Fruit fly (Drosophila melanogaster) whole organism, embryonic: Measurements from ENCODE around the gene CG43925.

Source experiments
- BtbVII ChIP-seq: fragments of 200-800 bp; sonication (Bioruptor generic); optimal IDR thresholded peaks from 3 replicates; lab custom pipeline; 2017; ENCODE audit warnings: missing biosample characterization, mild to moderate bottlenecking, missing genetic modification characterization
- CG10366 ChIP-seq: fragments of 200-800 bp; sonication (Bioruptor generic); IDR thresholded peaks from 2 replicates; pipeline ENCODE4 v1.3.6; 2022; ENCODE audit warnings: missing biosample characterization, missing genetic modification characterization
- CG10979 ChIP-seq: fragments of 200-800 bp; sonication (Bioruptor generic); optimal IDR thresholded peaks from 2 replicates; lab custom pipeline; 2018; ENCODE audit warnings: missing biosample characterization, mild to moderate bottlenecking, missing genetic modification characterization, moderate library complexity
- CG11398 ChIP-seq: fragments of 200-800 bp; sonication (Bioruptor generic); optimal IDR thresholded peaks from 2 replicates; lab custom pipeline; 2016; ENCODE audit warnings: missing biosample characterization, missing genetic modification characterization
- CG12744 ChIP-seq: fragments of 200-800 bp; sonication (Bioruptor generic); optimal IDR thresholded peaks from 2 replicates; lab custom pipeline; 2016; ENCODE audit warnings: missing biosample characterization, missing genetic modification characterization
- CG14860 ChIP-seq: fragments of 200-800 bp; sonication (Bioruptor generic); IDR thresholded peaks from 3 replicates; pipeline ENCODE4 v1.3.6; 2022; ENCODE audit warnings: missing biosample characterization, missing genetic modification characterization; ENCODE audit not compliant: partially characterized antibody
- CG14965 ChIP-seq: fragments of 200-800 bp; sonication (Bioruptor generic); optimal IDR thresholded peaks from 2 replicates; lab custom pipeline; 2016; ENCODE audit warnings: missing biosample characterization, missing genetic modification characterization, borderline replicate concordance
- CG1529 ChIP-seq: fragments of 200-800 bp; sonication (Bioruptor generic); optimal IDR thresholded peaks from 3 replicates; lab custom pipeline; 2018; ENCODE audit warnings: missing biosample characterization, missing genetic modification characterization
- CG15514 ChIP-seq: fragments of 200-800 bp; sonication (Bioruptor generic); optimal IDR thresholded peaks from 3 replicates; lab custom pipeline; 2017; ENCODE audit warnings: missing biosample characterization, missing genetic modification characterization, mild to moderate bottlenecking, moderate library complexity, missing genetic modification reagents
- CG17612 ChIP-seq: fragments of 200-800 bp; sonication (Bioruptor generic); IDR thresholded peaks from 2 replicates; pipeline ENCODE4 v1.3.6; 2022; ENCODE audit warnings: missing biosample characterization, missing genetic modification characterization
- CG18262 ChIP-seq: fragments of 200-800 bp; optimal IDR thresholded peaks from 3 replicates; lab custom pipeline; 2019; ENCODE audit warnings: missing biosample characterization, mild to moderate bottlenecking, missing genetic modification characterization, moderate library complexity
- CG3281 ChIP-seq: fragments of 200-800 bp; sonication (Bioruptor generic); optimal IDR thresholded peaks from 3 replicates; lab custom pipeline; 2017; ENCODE audit warnings: missing biosample characterization, mild to moderate bottlenecking, missing genetic modification characterization
- CG3407 ChIP-seq: fragments of 200-800 bp; sonication (Bioruptor generic); optimal IDR thresholded peaks from 2 replicates; lab custom pipeline; 2018; ENCODE audit warnings: missing biosample characterization, mild to moderate bottlenecking, missing genetic modification characterization
- CG43689 ChIP-seq: fragments of 200-800 bp; sonication (Bioruptor generic); IDR thresholded peaks from 2 replicates; pipeline ENCODE4 v1.3.6; 2022; ENCODE audit warnings: missing biosample characterization, missing genetic modification characterization
- CG7271 ChIP-seq: fragments of 200-800 bp; sonication (Bioruptor generic); optimal IDR thresholded peaks from 2 replicates; lab custom pipeline; 2018; ENCODE audit warnings: missing biosample characterization, mild to moderate bottlenecking, missing genetic modification characterization, moderate library complexity
- CG8478 ChIP-seq: fragments of >200 bp; optimal IDR thresholded peaks from 2 replicates; lab custom pipeline; 2018
- CG8944 ChIP-seq: fragments of 200-800 bp; sonication (Bioruptor generic); optimal IDR thresholded peaks from 3 replicates; lab custom pipeline; 2016; ENCODE audit warnings: missing biosample characterization, missing genetic modification characterization
- CG9932 ChIP-seq: fragments of 200-800 bp; sonication (Bioruptor generic); IDR thresholded peaks from 2 replicates; pipeline ENCODE4 v1.3.6; 2022; ENCODE audit warnings: missing biosample characterization, missing genetic modification characterization
- Chrac-16 ChIP-seq: fragments of 200-800 bp; sonication (Bioruptor generic); optimal IDR thresholded peaks from 3 replicates; lab custom pipeline; 2016; ENCODE audit warnings: missing biosample characterization, missing genetic modification characterization
- D ChIP-seq, 2 experiments: fragments of 200-800 bp in 1 of 2; fragments of >200 bp in 1 of 2; sonication (Bioruptor generic) in 1 of 2; optimal IDR thresholded peaks; 2 replicates in 1 of 2; 3 replicates in 1 of 2; lab custom pipeline; 2017; ENCODE audit warnings: mild to moderate bottlenecking in 1 of 2, missing biosample characterization in 1 of 2, missing genetic modification characterization in 1 of 2, missing genetic modification reagents in 1 of 2
- Dip2 ChIP-seq: fragments of 200-800 bp; sonication (Bioruptor generic); IDR thresholded peaks from 2 replicates; pipeline ENCODE4 v1.3.6; 2022; ENCODE audit warnings: missing biosample characterization, missing genetic modification characterization
- Drgx ChIP-seq: fragments of 200-800 bp; sonication (Bioruptor generic); IDR thresholded peaks from 2 replicates; pipeline ENCODE4 v1.3.6; 2022; ENCODE audit warnings: missing biosample characterization, missing genetic modification characterization
- Ets65A ChIP-seq: fragments of 200-800 bp; sonication (Bioruptor generic); peaks from one replicate; lab custom pipeline; 2016; ENCODE audit warnings: missing biosample characterization, missing genetic modification characterization
- H15 ChIP-seq: fragments of 200-800 bp; sonication (Bioruptor generic); IDR thresholded peaks from 3 replicates; pipeline ENCODE4 v1.3.6; 2022; ENCODE audit warnings: missing biosample characterization, missing genetic modification characterization
- Hr78 ChIP-seq, 2 experiments: fragments of 200-800 bp in 1 of 2; fragments of >200 bp in 1 of 2; sonication (Bioruptor generic) in 1 of 2; optimal IDR thresholded peaks; 2 replicates each; lab custom pipeline; 2017 to 2019; ENCODE audit warnings: missing biosample characterization in 2 of 2, missing genetic modification characterization in 2 of 2, mild to moderate bottlenecking in 1 of 2, moderate library complexity in 1 of 2
- Kr ChIP-seq: fragments of 200-800 bp; sonication (Bioruptor generic); optimal IDR thresholded peaks from 2 replicates; lab custom pipeline; 2017; ENCODE audit warnings: missing biosample characterization, mild to moderate bottlenecking, missing genetic modification characterization
- Ptx1 ChIP-seq: fragments of 200-800 bp; sonication (Bioruptor generic); IDR thresholded peaks from 2 replicates; pipeline ENCODE4 v1.3.6; 2022; ENCODE audit warnings: missing biosample characterization, missing genetic modification characterization
- Scr ChIP-seq: fragments of 200-800 bp; sonication (Bioruptor generic); IDR thresholded peaks from 2 replicates; pipeline ENCODE4 v1.3.6; 2022; ENCODE audit warnings: missing biosample characterization, missing genetic modification characterization; ENCODE audit not compliant: partially characterized antibody
- btn ChIP-seq: fragments of 200-800 bp; sonication (Bioruptor generic); optimal IDR thresholded peaks from 2 replicates; lab custom pipeline; 2016; ENCODE audit warnings: missing biosample characterization, missing genetic modification characterization
- cad ChIP-seq: fragments of >200 bp; optimal IDR thresholded peaks from 2 replicates; lab custom pipeline; 2017; ENCODE audit warnings: missing biosample characterization, missing genetic modification characterization
- dan ChIP-seq: fragments of 200-800 bp; sonication (Bioruptor generic); IDR thresholded peaks from 2 replicates; pipeline ENCODE4 v1.3.6; 2022; ENCODE audit warnings: missing biosample characterization, missing genetic modification characterization
- dysf ChIP-seq: fragments of 200-800 bp; sonication (Bioruptor generic); IDR thresholded peaks from 3 replicates; pipeline ENCODE4 v1.3.6; 2022; ENCODE audit warnings: missing biosample characterization, missing genetic modification characterization
- exex ChIP-seq: fragments of 200-800 bp; sonication (Bioruptor generic); optimal IDR thresholded peaks from 4 replicates; lab custom pipeline; 2018; ENCODE audit warnings: missing biosample characterization, mild to moderate bottlenecking, missing genetic modification characterization, moderate library complexity
- h ChIP-seq: fragments of >200 bp; optimal IDR thresholded peaks from 2 replicates; lab custom pipeline; 2017
- kay ChIP-seq: fragments of 200-800 bp; sonication (Bioruptor generic); optimal IDR thresholded peaks from 2 replicates; lab custom pipeline; 2016; ENCODE audit warnings: missing biosample characterization, missing genetic modification characterization
- lbe ChIP-seq: fragments of 200-800 bp; sonication (Bioruptor generic); optimal IDR thresholded peaks from 2 replicates; lab custom pipeline; 2016; ENCODE audit warnings: missing biosample characterization, mild to moderate bottlenecking, missing genetic modification characterization
- mam ChIP-seq: fragments of 200-800 bp; sonication (Bioruptor generic); optimal IDR thresholded peaks from 3 replicates; lab custom pipeline; 2016; ENCODE audit warnings: missing biosample characterization, missing genetic modification characterization
- otp ChIP-seq: fragments of 200-800 bp; sonication (Bioruptor generic); IDR thresholded peaks from 3 replicates; pipeline ENCODE4, ENCODE4 v1.3.6; 2022; ENCODE audit warnings: missing biosample characterization, missing genetic modification characterization
- p53 ChIP-seq: fragments of 200-800 bp; sonication (Bioruptor generic); optimal IDR thresholded peaks from 2 replicates; lab custom pipeline; 2016; ENCODE audit warnings: missing biosample characterization, missing genetic modification characterization
- ro ChIP-seq: fragments of 200-800 bp; sonication (Bioruptor generic); IDR thresholded peaks from 2 replicates; pipeline ENCODE4 v1.3.6; 2022; ENCODE audit warnings: missing biosample characterization, missing genetic modification characterization
- scrt ChIP-seq: fragments of 200-800 bp; sonication (Bioruptor generic); optimal IDR thresholded peaks from 2 replicates; lab custom pipeline; 2018; ENCODE audit warnings: missing biosample characterization, mild to moderate bottlenecking, missing genetic modification characterization, moderate library complexity
- sima ChIP-seq: fragments of 200-800 bp; sonication (Bioruptor generic); optimal IDR thresholded peaks from 2 replicates; lab custom pipeline; 2016; ENCODE audit warnings: missing biosample characterization, missing genetic modification characterization
- slou ChIP-seq: fragments of 200-800 bp; sonication (Bioruptor generic); optimal IDR thresholded peaks from 3 replicates; lab custom pipeline; 2016; ENCODE audit warnings: missing biosample characterization, missing genetic modification characterization
- slp2 ChIP-seq: fragments of 200-800 bp; sonication (Bioruptor generic); optimal IDR thresholded peaks from 2 replicates; lab custom pipeline; 2016; ENCODE audit warnings: missing biosample characterization, missing genetic modification characterization
- so ChIP-seq: fragments of 200-800 bp; sonication (Bioruptor generic); IDR thresholded peaks from 3 replicates; pipeline ENCODE4 v1.3.6; 2022; ENCODE audit warnings: missing biosample characterization, missing genetic modification characterization
- stwl ChIP-seq: fragments of 200-800 bp; sonication (Bioruptor generic); optimal IDR thresholded peaks from 3 replicates; lab custom pipeline; 2018; ENCODE audit warnings: missing biosample characterization, mild to moderate bottlenecking, missing genetic modification characterization, moderate library complexity
- tll ChIP-seq, 2 experiments: fragments of 200-800 bp in 1 of 2; fragments of >200 bp in 1 of 2; sonication (Bioruptor generic) in 1 of 2; optimal IDR thresholded peaks; 2 replicates each; lab custom pipeline; 2017 to 2019; ENCODE audit warnings: missing biosample characterization in 2 of 2, missing genetic modification characterization in 2 of 2, mild to moderate bottlenecking in 1 of 2, moderate library complexity in 1 of 2
- twi ChIP-seq: fragments of 200-800 bp; optimal IDR thresholded peaks from 2 replicates; lab custom pipeline; 2019; ENCODE audit warnings: missing biosample characterization, mild to moderate bottlenecking, missing genetic modification characterization, moderate library complexity
- unc-4 ChIP-seq: fragments of 200-800 bp; sonication (Bioruptor generic); IDR thresholded peaks from 2 replicates; pipeline ENCODE4 v1.3.6; 2022; ENCODE audit warnings: missing biosample characterization, missing genetic modification characterization; ENCODE audit not compliant: partially characterized antibody
- zen ChIP-seq: fragments of 200-800 bp; sonication (Bioruptor generic); optimal IDR thresholded peaks from 3 replicates; lab custom pipeline; 2018; ENCODE audit warnings: missing biosample characterization, mild to moderate bottlenecking, missing genetic modification characterization, moderate library complexity

Gene CG43925

DNA sequence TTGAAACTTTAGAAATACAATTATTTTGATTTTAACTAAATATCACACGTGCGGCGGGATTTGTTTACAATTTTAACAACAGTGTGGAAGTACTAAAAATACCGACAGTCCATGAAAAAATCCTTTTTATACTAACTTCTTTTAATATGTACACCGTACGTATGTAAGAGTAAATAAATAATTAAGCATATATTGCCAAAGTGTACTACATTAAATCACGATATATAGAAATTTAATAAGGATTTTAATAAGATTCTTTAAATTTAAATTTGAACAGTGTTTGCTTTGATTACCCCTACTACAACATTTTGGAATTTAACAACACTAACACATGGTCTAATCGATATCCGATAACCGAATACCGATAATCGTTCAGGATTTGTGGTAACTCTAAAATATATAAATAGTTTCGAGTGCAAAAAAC, 46.0 kb downstream of the CG43925 start, which contains the start of the genes Ski6 and CG16812 (continued):
- peak; percentile 79 for TF ChIP-seq stwl (tag; lab: Kevin White, UChicago)
- TF ChIP-seq CG1529 = no peak
- TF ChIP-seq sima = no peak
- no peak for TF ChIP-seq mam (GFP tag; lab: Kevin White, UChicago)
- peak; percentile 39 for TF ChIP-seq slou
- no peak for TF ChIP-seq slp2 (GFP tag; lab: Kevin White, UChicago)
- TF ChIP-seq CG18262 (tag; lab: Kevin White, UChicago) = peak; percentile 76
- TF ChIP-seq CG14965 (GFP tag; lab: Kevin White, UChicago) = no peak
- no peak; the same call in 2 of the 3 replicates for TF ChIP-seq so (GFP tag; lab: Robert Waterston, UW)
- TF ChIP-seq CG12744 (GFP tag; lab: Kevin White, UChicago) = no peak
- peak; percentile 49 for TF ChIP-seq CG7271
- no peak for TF ChIP-seq CG14860 (GFP tag; lab: Robert Waterston, UW)
- TF ChIP-seq unc-4 (GFP tag; lab: Robert Waterston, UW) = peak; percentile 61
- no peak for TF ChIP-seq exex (tag; lab: Kevin White, UChicago)
- 0 out of 2 replicates have a peak, but pooled peaks have one; percentile 37 for TF ChIP-seq Scr (GFP tag; lab: Robert Waterston, UW)
- TF ChIP-seq CG11398 (GFP tag; lab: Kevin White, UChicago) = no peak
- no peak for TF ChIP-seq CG43689 (GFP tag; lab: Robert Waterston, UW)
- no peak for TF ChIP-seq h
- no peak for TF ChIP-seq scrt (GFP tag; lab: Kevin White, UChicago)
- no peak for TF ChIP-seq CG8944 (GFP tag; lab: Kevin White, UChicago)
- no peak for TF ChIP-seq BtbVII (GFP tag; lab: Kevin White, UChicago)
- no peak for TF ChIP-seq Dip2 (GFP tag; lab: Robert Waterston, UW)
- TF ChIP-seq btn (GFP tag; lab: Kevin White, UChicago) = no peak
- no peak for TF ChIP-seq CG17612 (GFP tag; lab: Robert Waterston, UW)

DNA sequence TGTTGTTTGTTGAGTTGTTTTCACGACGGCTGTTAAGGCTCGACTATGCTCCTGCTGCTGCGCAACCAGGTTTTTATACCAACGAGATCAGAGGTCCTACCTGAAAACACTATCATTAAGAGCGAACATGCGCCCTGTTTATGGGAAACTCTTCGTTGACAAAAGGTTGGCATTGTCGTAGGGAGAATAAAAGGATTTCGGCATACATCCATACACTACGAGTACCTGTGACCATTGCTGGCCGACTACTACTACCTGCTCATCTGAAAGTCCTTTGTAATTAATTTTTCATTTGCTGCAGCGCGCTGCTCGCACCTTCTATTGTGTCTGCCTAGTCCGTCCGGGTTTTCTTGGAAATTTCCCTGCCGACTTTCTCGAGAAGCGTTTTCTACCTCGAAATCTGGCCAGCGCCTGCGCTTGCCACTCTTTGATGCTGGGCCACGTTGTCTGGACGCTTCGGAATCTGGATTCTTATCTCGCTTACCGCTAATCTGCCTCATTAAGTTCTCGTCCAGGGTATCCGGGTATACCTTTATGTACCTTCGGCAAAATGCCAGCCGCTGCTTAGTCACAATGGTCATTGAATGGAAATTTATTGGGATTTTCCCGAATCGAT, 49.1 kb downstream of the CG43925 start, which contains the start of gene CG15480:
CG15480 (minus strand) TSS at position 51 of the 616 bp plus-strand sequence.
- TF ChIP-seq cad (GFP tag; lab: Kevin White, UChicago) (peak; percentile 78), CG10366 (GFP tag; lab: Robert Waterston, UW) (no peak), CG3281 (GFP tag; lab: Kevin White, UChicago) (no peak), Drgx (no peak), CG8478 (no peak), H15 (GFP tag; lab: Robert Waterston, UW) (no peak), p53 (no peak), CG10979 (tag; lab: Kevin White, UChicago) (no peak), CG9932 (GFP tag; lab: Robert Waterston, UW) (no peak), CG15514 (no peak), CG3407 (no peak), lbe (GFP tag; lab: Kevin White, UChicago) (no peak), kay (GFP tag; lab: Kevin White, UChicago) (no peak), dan (no peak), CG18262 (tag; lab: Kevin White, UChicago) (no peak), zen (tag; lab: Kevin White, UChicago) (peak; percentile 99), dysf (GFP tag; lab: Robert Waterston, UW) (no peak), otp (GFP tag; lab: Robert Waterston, UW) (no peak), Ets65A (GFP tag; lab: Kevin White, UChicago) (peak; percentile 48), Ptx1 (GFP tag; lab: Robert Waterston, UW) (no peak), Hr78 (GFP tag; optimal IDR thresholded peaks at IDR 0.05; lab: Kevin White, UChicago) (no peak), Chrac-16 (GFP tag; lab: Kevin White, UChicago) (no peak), ro (GFP tag; lab: Robert Waterston, UW) (no peak), D (optimal IDR thresholded peaks at IDR 0.05; lab: Kevin White, UChicago) (peak; percentile 99), D (GFP tag; optimal IDR thresholded peaks at IDR 0.05; lab: Kevin White, UChicago) (no peak), tll (GFP tag; optimal IDR thresholded peaks at IDR 0.05; lab: Kevin White, UChicago) (peak in 1 of 2 experiments; percentile 96), Kr (peak; percentile 90), twi (tag; lab: Kevin White, UChicago) (peak; percentile 62)
